Worm (Caenorhabditis elegans) whole organism, early embryonic: ENCODE results near the gene D2023.1.

Experiments used
- B0310.2 ChIP-seq: sonication (generic microtip); optimal IDR thresholded peaks from 2 replicates; lab custom pipeline; 2016; ENCODE audit warnings: mild to moderate bottlenecking, missing genetic modification characterization, missing compliant biosample characterization
- F13C5.2 ChIP-seq: sonication (generic microtip); optimal IDR thresholded peaks from 2 replicates; lab custom pipeline; 2017; ENCODE audit warnings: mild to moderate bottlenecking, missing genetic modification characterization, inconsistent platforms, missing compliant biosample characterization
- aly-1 ChIP-seq: sonication (generic microtip); optimal IDR thresholded peaks from 2 replicates; lab custom pipeline; 2016; ENCODE audit warnings: missing genetic modification characterization, missing compliant biosample characterization
- ama-1 ChIP-seq: fragments of 150-350 bp; optimal IDR thresholded peaks from 2 replicates; lab custom pipeline; 2014
- ceh-13 ChIP-seq: fragments of 200-800 bp; sonication (Bioruptor generic); optimal IDR thresholded peaks from 2 replicates; lab custom pipeline; 2018; ENCODE audit warnings: mild to moderate bottlenecking, missing genetic modification characterization, missing compliant biosample characterization
- ceh-36 ChIP-seq: sonication (generic microtip); optimal IDR thresholded peaks from 2 replicates; lab custom pipeline; 2016; ENCODE audit warnings: missing genetic modification characterization, inconsistent platforms, missing compliant biosample characterization
- ets-7 ChIP-seq: sonication (generic microtip); optimal IDR thresholded peaks from 2 replicates; lab custom pipeline; 2016; ENCODE audit warnings: missing genotype, missing genetic modification characterization, missing compliant biosample characterization
- flt-1 ChIP-seq: fragments of 200-800 bp; sonication (Bioruptor generic); IDR thresholded peaks from 2 replicates; pipeline ENCODE4 v1.3.6; 2022; ENCODE audit warnings: missing genetic modification characterization, missing compliant biosample characterization
- hmbx-1 ChIP-seq: sonication (generic microtip); optimal IDR thresholded peaks from 2 replicates; lab custom pipeline; 2016; ENCODE audit warnings: mild to moderate bottlenecking, missing genetic modification characterization, missing compliant biosample characterization
- hmg-4 ChIP-seq: fragments of 200-800 bp; sonication (Bioruptor generic); optimal IDR thresholded peaks from 2 replicates; lab custom pipeline; 2018; ENCODE audit warnings: mild to moderate bottlenecking, missing genetic modification characterization, missing compliant biosample characterization
- hnd-1 ChIP-seq: sonication (generic microtip); optimal IDR thresholded peaks from 2 replicates; lab custom pipeline; 2016; ENCODE audit warnings: missing genetic modification characterization, missing compliant biosample characterization
- pes-1 ChIP-seq: fragments of 200-800 bp; sonication (Bioruptor generic); IDR thresholded peaks from 2 replicates; pipeline ENCODE4 v1.3.6; 2022; ENCODE audit warnings: missing genetic modification reagents, missing genetic modification characterization, missing compliant biosample characterization
- scrt-1 ChIP-seq: fragments of 200-800 bp; sonication (Bioruptor generic); IDR thresholded peaks from 2 replicates; pipeline ENCODE4 v1.3.6; 2022; ENCODE audit warnings: missing genetic modification characterization, missing compliant biosample characterization
- sea-1 ChIP-seq: fragments of 200-800 bp; sonication (Bioruptor generic); conservative IDR thresholded peaks from 2 replicates; pipeline ENCODE4 v1.3.6; 2022; ENCODE audit warnings: missing genetic modification characterization, missing compliant biosample characterization
- tbx-11 ChIP-seq: fragments of 200-800 bp; sonication (Bioruptor generic); IDR thresholded peaks from 2 replicates; pipeline ENCODE4 v1.3.6; 2022; ENCODE audit warnings: missing genetic modification characterization, missing compliant biosample characterization
- tbx-37 ChIP-seq: fragments of 200-800 bp; sonication (Bioruptor generic); conservative IDR thresholded peaks from 2 replicates; pipeline ENCODE4 v1.3.6; 2022; ENCODE audit warnings: missing genetic modification reagents, missing genetic modification characterization, missing compliant biosample characterization
- tra-4 ChIP-seq: sonication (generic microtip); optimal IDR thresholded peaks from 2 replicates; lab custom pipeline; 2017; ENCODE audit warnings: missing genetic modification characterization, missing compliant biosample characterization

Gene D2023.1

DNA sequence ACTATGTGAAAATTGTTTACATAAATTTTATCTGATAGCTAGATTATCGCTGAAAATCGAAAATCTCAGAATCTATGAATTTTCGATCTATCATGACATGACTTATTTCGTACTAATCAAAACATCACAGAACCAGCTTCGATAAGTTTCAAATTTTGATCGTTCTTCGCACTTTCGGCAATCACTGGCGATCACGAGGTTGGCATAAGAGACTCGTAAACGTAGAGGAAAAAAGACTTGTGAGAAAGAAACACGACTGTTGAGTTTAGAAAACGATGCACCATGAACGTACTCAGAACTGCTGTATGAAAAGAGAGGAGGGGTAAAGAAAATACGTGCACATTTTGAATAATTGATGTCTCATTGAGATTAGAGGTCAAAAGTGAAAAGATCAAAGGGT is 34.6 kb downstream of the D2023.1 start:
- TF ChIP-seq sea-1 = no peak
- no peak for TF ChIP-seq scrt-1 (GFP tag; lab: Robert Waterston, UW)
- TF ChIP-seq F13C5.2 = no peak
- no peak for TF ChIP-seq hnd-1
- TF ChIP-seq ama-1 (lab: Kevin White, UChicago) = no peak
- no peak for TF ChIP-seq pes-1 (GFP tag; lab: Robert Waterston, UW)
- TF ChIP-seq ceh-13 = no peak
- no peak for TF ChIP-seq tbx-37 (GFP tag; lab: Robert Waterston, UW)
- TF ChIP-seq ets-7 (tag; lab: Kevin White, UChicago) = no peak
- TF ChIP-seq hmg-4 (GFP tag; lab: Kevin White, UChicago) = no peak
- no peak for TF ChIP-seq aly-1 (tag; lab: Kevin White, UChicago)
- no peak for TF ChIP-seq tra-4 (tag; lab: Kevin White, UChicago)
- TF ChIP-seq tbx-11 (GFP tag; lab: Robert Waterston, UW) = no peak
- no peak for TF ChIP-seq ceh-36 (tag; lab: Kevin White, UChicago)

DNA sequence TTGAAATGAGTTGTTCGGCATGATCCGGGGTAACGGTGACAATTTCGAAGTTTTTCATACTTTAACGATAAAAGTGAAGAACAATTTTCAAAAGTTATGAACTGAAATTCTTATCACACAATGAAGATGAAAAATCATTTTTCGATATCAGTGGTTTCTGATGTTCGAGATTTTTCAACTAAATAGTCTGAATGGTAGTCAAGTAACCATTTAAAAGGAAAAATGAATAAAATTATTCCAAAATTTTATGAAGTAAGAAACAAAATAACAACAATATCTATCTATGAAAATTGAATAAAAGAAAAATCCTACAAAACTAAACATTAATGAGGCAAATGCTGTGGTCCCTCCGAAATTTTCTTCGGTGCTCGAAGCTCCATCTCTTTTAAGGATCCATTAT is 36.3 kb downstream of the D2023.1 start, which contains the start of gene D2023.4:
Gene D2023.4, minus strand, starts transcription at position 101 of the 400 bp plus-strand sequence.
- TF ChIP-seq ceh-36 (tag; lab: Kevin White, UChicago) (no peak), tra-4 (tag; lab: Kevin White, UChicago) (no peak), tbx-37 (GFP tag; lab: Robert Waterston, UW) (no peak), ama-1 (lab: Kevin White, UChicago) (no peak), flt-1 (no peak), hmbx-1 (tag; lab: Kevin White, UChicago) (no peak), ceh-13 (no peak), pes-1 (GFP tag; lab: Robert Waterston, UW) (no peak), hmg-4 (GFP tag; lab: Kevin White, UChicago) (no peak), ets-7 (tag; lab: Kevin White, UChicago) (no peak), sea-1 (no peak), scrt-1 (GFP tag; lab: Robert Waterston, UW) (no peak)

DNA sequence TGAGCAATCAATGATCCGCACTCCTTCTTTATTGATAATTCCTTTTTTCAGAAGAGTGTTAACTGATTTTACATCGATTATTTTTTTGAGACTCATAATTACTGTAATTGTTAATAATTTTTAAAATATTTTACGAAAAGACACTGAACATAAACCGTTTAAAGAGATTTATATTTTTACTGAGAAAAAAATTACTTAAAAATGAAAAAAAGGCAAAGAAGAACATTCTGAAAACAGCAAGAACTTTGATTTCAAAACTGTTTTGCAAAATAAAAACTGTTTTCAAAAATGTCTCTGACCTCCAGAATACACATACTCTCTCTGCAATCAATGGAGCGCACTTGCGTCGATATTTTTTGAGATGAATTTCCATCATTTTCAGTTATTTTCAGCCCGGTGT is 37.6 kb downstream of the D2023.1 start, which contains the start of the genes mpst-1 and D2023.6:
Gene mpst-1, minus strand, starts transcription at position 101 of the 400 bp plus-strand sequence.
Gene D2023.6, plus strand, starts transcription at position 388 of the 400 bp plus-strand sequence.
- TF ChIP-seq flt-1 = no peak
- no peak for TF ChIP-seq tbx-37 (GFP tag; lab: Robert Waterston, UW)
- TF ChIP-seq scrt-1 (GFP tag; lab: Robert Waterston, UW) = no peak
- TF ChIP-seq tra-4 (tag; lab: Kevin White, UChicago) = no peak
- TF ChIP-seq hnd-1 = no peak
- TF ChIP-seq tbx-11 (GFP tag; lab: Robert Waterston, UW) = no peak
- no peak for TF ChIP-seq ceh-13
- TF ChIP-seq hmg-4 (GFP tag; lab: Kevin White, UChicago) = no peak
- no peak for TF ChIP-seq B0310.2
- TF ChIP-seq F13C5.2 = no peak
- TF ChIP-seq hmbx-1 (tag; lab: Kevin White, UChicago) = no peak
- TF ChIP-seq pes-1 (GFP tag; lab: Robert Waterston, UW) = no peak

DNA sequence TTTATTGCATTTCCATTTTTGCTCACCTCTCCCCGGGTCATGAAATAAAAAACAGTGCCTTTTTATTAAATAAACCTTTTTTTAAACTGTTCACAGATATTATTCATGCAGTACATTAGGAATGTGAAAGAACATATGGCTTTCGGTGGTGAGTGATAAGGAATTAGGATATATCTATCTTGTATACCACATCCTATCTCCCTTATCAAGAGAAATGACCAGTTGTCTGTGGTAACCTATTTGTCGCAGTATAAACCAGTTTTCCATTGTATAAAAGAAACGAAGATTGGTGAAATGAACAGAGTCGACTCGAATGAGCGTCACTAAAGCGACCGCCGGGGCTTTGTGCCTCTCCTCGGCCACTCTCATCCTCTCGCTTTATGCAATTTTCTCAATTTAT is 39.9 kb downstream of the D2023.1 start, which contains the start of gene col-158:
Gene col-158, plus strand, starts transcription at position 301 of the 400 bp plus-strand sequence.
- TF ChIP-seq tra-4 (tag; lab: Kevin White, UChicago) (no peak), pes-1 (GFP tag; lab: Robert Waterston, UW) (no peak), sea-1 (no peak), hnd-1 (no peak), tbx-11 (GFP tag; lab: Robert Waterston, UW) (no peak), B0310.2 (no peak), ets-7 (tag; lab: Kevin White, UChicago) (no peak), hmbx-1 (tag; lab: Kevin White, UChicago) (no peak), ceh-13 (no peak), scrt-1 (GFP tag; lab: Robert Waterston, UW) (no peak), F13C5.2 (no peak), hmg-4 (GFP tag; lab: Kevin White, UChicago) (no peak), ama-1 (lab: Kevin White, UChicago) (no peak), flt-1 (no peak), aly-1 (tag; lab: Kevin White, UChicago) (no peak), tbx-37 (GFP tag; lab: Robert Waterston, UW) (no peak), ceh-36 (tag; lab: Kevin White, UChicago) (no peak)

DNA sequence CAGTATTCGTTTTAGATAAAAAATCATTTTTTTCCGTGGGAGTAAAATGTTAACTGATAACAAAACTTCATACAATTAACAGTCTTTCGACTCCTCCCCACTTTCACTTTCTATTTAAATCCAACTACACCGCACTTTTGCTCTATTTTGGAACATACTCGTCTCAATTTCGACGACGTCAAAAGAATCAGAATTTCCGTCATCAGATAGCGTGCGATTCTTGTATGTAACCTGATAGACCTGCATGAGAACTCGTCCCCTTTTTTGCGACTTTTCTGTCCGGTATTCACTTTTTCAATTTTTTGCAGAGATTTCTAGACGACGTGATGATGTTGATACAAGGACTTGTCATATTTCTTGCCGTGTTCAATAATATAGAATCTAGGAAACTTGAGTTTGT is 44.0 kb downstream of the D2023.1 start, which contains the start of gene pho-8:
Gene pho-8, plus strand, starts transcription at position 301 of the 400 bp plus-strand sequence.
- TF ChIP-seq hnd-1 = no peak
- no peak for TF ChIP-seq pes-1 (GFP tag; lab: Robert Waterston, UW)
- no peak for TF ChIP-seq ama-1 (lab: Kevin White, UChicago)
- no peak for TF ChIP-seq tbx-37 (GFP tag; lab: Robert Waterston, UW)
- TF ChIP-seq ceh-36 (tag; lab: Kevin White, UChicago) = no peak
- no peak for TF ChIP-seq flt-1
- no peak for TF ChIP-seq scrt-1 (GFP tag; lab: Robert Waterston, UW)
- TF ChIP-seq sea-1 = no peak
- TF ChIP-seq hmbx-1 (tag; lab: Kevin White, UChicago) = no peak
- no peak for TF ChIP-seq F13C5.2
- no peak for TF ChIP-seq B0310.2
- TF ChIP-seq ceh-13 = no peak
- TF ChIP-seq tra-4 (tag; lab: Kevin White, UChicago) = no peak
- TF ChIP-seq aly-1 (tag; lab: Kevin White, UChicago) = no peak
- TF ChIP-seq ets-7 (tag; lab: Kevin White, UChicago) = no peak
- no peak for TF ChIP-seq hmg-4 (GFP tag; lab: Kevin White, UChicago)
- no peak for TF ChIP-seq tbx-11 (GFP tag; lab: Robert Waterston, UW)

DNA sequence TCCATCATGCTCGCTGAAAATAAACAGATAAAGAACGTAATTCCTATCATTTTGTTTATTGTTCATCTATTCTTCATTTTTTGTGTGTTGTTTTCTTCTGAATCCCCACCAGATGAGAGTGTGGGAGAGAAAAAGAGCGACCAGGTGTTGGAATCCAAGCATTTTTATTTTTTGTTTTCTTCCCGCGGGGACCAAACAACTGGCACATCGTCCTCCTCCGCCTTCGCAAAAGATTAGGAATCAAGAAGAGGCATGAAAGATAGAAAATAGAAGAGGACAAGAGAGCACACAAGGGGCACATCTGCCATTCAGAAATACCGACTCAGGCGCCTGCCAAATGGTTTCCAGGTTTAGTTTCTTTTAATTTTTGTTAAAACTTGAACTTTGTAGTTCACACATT is 46.7 kb downstream of the D2023.1 start, which contains the start of gene R13H4.2:
Gene R13H4.2, plus strand, starts transcription at position 319 of the 400 bp plus-strand sequence.
- TF ChIP-seq hmbx-1 (tag; lab: Kevin White, UChicago) (no peak), hnd-1 (no peak), scrt-1 (GFP tag; lab: Robert Waterston, UW) (no peak), hmg-4 (GFP tag; lab: Kevin White, UChicago) (no peak)

DNA sequence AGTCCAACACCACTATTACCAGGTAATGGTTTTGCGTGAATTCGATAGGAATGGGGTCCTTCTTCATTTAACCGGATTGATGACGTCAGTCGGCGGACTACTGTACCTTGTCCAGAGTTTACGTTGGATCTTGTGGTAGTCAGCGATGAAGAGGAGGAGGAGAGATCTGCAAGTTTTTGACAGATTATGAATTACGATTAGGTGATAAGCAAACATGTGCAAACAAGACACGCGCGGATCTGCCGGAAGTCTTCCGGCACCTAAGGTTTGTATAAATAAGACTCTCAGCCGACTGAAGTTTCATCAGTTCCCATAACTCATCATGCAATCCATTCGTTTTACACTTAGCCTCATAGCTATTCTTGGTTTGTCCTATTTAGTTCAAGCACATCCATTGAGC is 49.9 kb downstream of the D2023.1 start, which contains the start of gene idpb-5:
Gene idpb-5, plus strand, starts transcription at position 301 of the 400 bp plus-strand sequence.
- no peak for TF ChIP-seq tra-4 (tag; lab: Kevin White, UChicago)
- TF ChIP-seq hnd-1 = no peak
- TF ChIP-seq ets-7 (tag; lab: Kevin White, UChicago) = no peak
- no peak for TF ChIP-seq tbx-37 (GFP tag; lab: Robert Waterston, UW)
- no peak for TF ChIP-seq scrt-1 (GFP tag; lab: Robert Waterston, UW)
- no peak for TF ChIP-seq sea-1
- TF ChIP-seq tbx-11 (GFP tag; lab: Robert Waterston, UW) = no peak
- TF ChIP-seq hmbx-1 (tag; lab: Kevin White, UChicago) = no peak
- TF ChIP-seq flt-1 = no peak
- TF ChIP-seq ama-1 (lab: Kevin White, UChicago) = no peak
- TF ChIP-seq hmg-4 (GFP tag; lab: Kevin White, UChicago) = no peak
- TF ChIP-seq ceh-36 (tag; lab: Kevin White, UChicago) = no peak
- TF ChIP-seq ceh-13 = no peak
